Worm (Caenorhabditis elegans): ENCODE data around the gene rfip-2.

- TF ChIP-seq med-1 (GFP tag; optimal IDR thresholded peaks at IDR 0.05; ENCODE audit: insufficient read depth) (no peak), ref-1 (GFP tag; conservative IDR thresholded peaks at IDR 0.05) (no peak), cog-1 (tag; optimal IDR thresholded peaks at IDR 0.05) (no peak), ztf-23 (GFP tag; IDR thresholded peaks at IDR 0.05) (no peak), flt-1 (GFP tag; IDR thresholded peaks at IDR 0.05) (no peak)
These were observed 41.3 kb upstream of the rfip-2 start, which contains the start of gene T02H6.7 for ce11 chrII:682326-682725.

Data from whole organism, midembryonic.